Worm (Caenorhabditis elegans) whole organism, L1 larva: Measurements from ENCODE around the gene tmem-184.
A peak's percentile ranks its signal among the peaks of the same experiment; 100 is the strongest.

ENCODE experiments used
- C34B4.2 ChIP-seq: sonication (generic microtip); optimal IDR thresholded peaks from 2 replicates; lab custom pipeline; 2017; ENCODE audit warnings: mild to moderate bottlenecking, missing genetic modification characterization, missing compliant biosample characterization
- Y116A8C.19 ChIP-seq: sonication (generic microtip); optimal IDR thresholded peaks from 2 replicates; lab custom pipeline; 2016; ENCODE audit warnings: missing compliant biosample characterization, missing genetic modification characterization, borderline replicate concordance
- aha-1 ChIP-seq: fragments of 150-350 bp; optimal IDR thresholded peaks from 2 replicates; lab custom pipeline; 2014; ENCODE audit warnings: missing biosample characterization, missing genetic modification characterization
- alr-1 ChIP-seq: fragments of 200-800 bp; sonication (Bioruptor generic); optimal IDR thresholded peaks from 2 replicates; lab custom pipeline; 2018; ENCODE audit warnings: borderline replicate concordance, mild to moderate bottlenecking, missing genetic modification characterization, missing compliant biosample characterization
- aly-2 ChIP-seq: fragments of 150-350 bp; optimal IDR thresholded peaks from 2 replicates; lab custom pipeline; 2014; ENCODE audit warnings: missing biosample characterization, missing genetic modification characterization
- ama-1 ChIP-seq: fragments of 150-350 bp; optimal IDR thresholded peaks from 2 replicates; lab custom pipeline; 2014
- blmp-1 ChIP-seq: fragments of 150-350 bp; optimal IDR thresholded peaks from 2 replicates; lab custom pipeline; 2014; ENCODE audit warnings: missing biosample characterization, missing genetic modification characterization
- ceh-63 ChIP-seq: fragments of 200-800 bp; sonication (Bioruptor generic); optimal IDR thresholded peaks from 2 replicates; lab custom pipeline; 2018; ENCODE audit warnings: mild to moderate bottlenecking, missing genetic modification characterization, missing compliant biosample characterization
- ceh-82 ChIP-seq, 3 experiments: fragments of 150-350 bp in 1 of 3; sonication (generic microtip) in 2 of 3; optimal IDR thresholded peaks; 2 replicates each; lab custom pipeline; 2014 to 2017; ENCODE audit warnings: missing biosample characterization in 3 of 3, missing genetic modification characterization in 3 of 3
- ceh-88 ChIP-seq: fragments of 200-800 bp; sonication (Bioruptor generic); IDR thresholded peaks from 2 replicates; pipeline ENCODE4 v1.3.6; 2022; ENCODE audit warnings: missing genetic modification characterization, missing compliant biosample characterization
- dpl-1 ChIP-seq, 3 experiments: fragments of 150-350 bp in 2 of 3; sonication (generic microtip) in 1 of 3; optimal IDR thresholded peaks; 2 replicates each; lab custom pipeline; 2014 to 2017; ENCODE audit warnings: missing biosample characterization in 3 of 3, missing genetic modification characterization in 3 of 3, missing genetic modification reagents in 3 of 3
- dsc-1 ChIP-seq: sonication (generic microtip); optimal IDR thresholded peaks from 2 replicates; lab custom pipeline; 2016; ENCODE audit warnings: mild to moderate bottlenecking, missing genetic modification characterization, missing compliant biosample characterization
- efl-3 ChIP-seq: fragments of 200-800 bp; sonication (Bioruptor generic); optimal IDR thresholded peaks from 2 replicates; lab custom pipeline; 2018; ENCODE audit warnings: mild to moderate bottlenecking, missing genetic modification characterization, missing compliant biosample characterization
- egl-27 ChIP-seq, 2 experiments: fragments of 150-350 bp in 1 of 2; sonication (generic microtip); optimal IDR thresholded peaks; 3 replicates each; lab custom pipeline; 2017 to 2018; ENCODE audit warnings: missing biosample characterization in 2 of 2, missing genetic modification characterization in 2 of 2, missing genetic modification reagents in 2 of 2
- fkh-10 ChIP-seq: sonication (generic microtip); optimal IDR thresholded peaks from 2 replicates; lab custom pipeline; 2017; ENCODE audit warnings: missing biosample characterization, missing genetic modification reagents, missing genetic modification characterization
- hlh-4 ChIP-seq: sonication (generic microtip); optimal IDR thresholded peaks from 2 replicates; lab custom pipeline; 2016; ENCODE audit warnings: mild to moderate bottlenecking, missing genetic modification characterization, missing compliant biosample characterization
- hpl-2 ChIP-seq: fragments of 150-350 bp; optimal IDR thresholded peaks from 2 replicates; lab custom pipeline; 2014; ENCODE audit warnings: missing biosample characterization, missing genetic modification reagents, missing genetic modification characterization
- irx-1 ChIP-seq: sonication (generic microtip); optimal IDR thresholded peaks from 2 replicates; lab custom pipeline; 2016; ENCODE audit warnings: missing genetic modification characterization, missing compliant biosample characterization
- jun-1 ChIP-seq: fragments of 150-350 bp; optimal IDR thresholded peaks from 2 replicates; lab custom pipeline; 2014; ENCODE audit warnings: missing biosample characterization, missing genetic modification reagents, missing genetic modification characterization
- lin-13 ChIP-seq: fragments of 150-350 bp; optimal IDR thresholded peaks from 2 replicates; lab custom pipeline; 2014; ENCODE audit warnings: missing biosample characterization, missing genetic modification reagents, missing genetic modification characterization
- lin-14 ChIP-seq: fragments of 200-800 bp; sonication (Bioruptor generic); optimal IDR thresholded peaks from 2 replicates; lab custom pipeline; 2018; ENCODE audit warnings: mild to moderate bottlenecking, missing genetic modification characterization, moderate library complexity, missing compliant biosample characterization
- lin-35 ChIP-seq, 2 experiments: fragments of 150-350 bp; optimal IDR thresholded peaks; 2 replicates each; lab custom pipeline; 2014; ENCODE audit warnings: missing biosample characterization in 2 of 2, missing genetic modification characterization in 2 of 2, missing genetic modification reagents in 2 of 2
- lin-39 ChIP-seq: fragments of 150-350 bp; optimal IDR thresholded peaks from 2 replicates; lab custom pipeline; 2014; ENCODE audit warnings: missing biosample characterization, missing genetic modification reagents, missing genetic modification characterization
- lir-3 ChIP-seq: sonication (generic microtip); optimal IDR thresholded peaks from 2 replicates; lab custom pipeline; 2016; ENCODE audit warnings: mild to moderate bottlenecking, missing genetic modification characterization, moderate library complexity, missing compliant biosample characterization; ENCODE audit not compliant: poor library complexity
- mab-9 ChIP-seq: fragments of 200-800 bp; sonication (Bioruptor generic); IDR thresholded peaks from 2 replicates; pipeline ENCODE4 v1.3.6; 2022; ENCODE audit warnings: missing genetic modification reagents, missing genetic modification characterization, missing compliant biosample characterization
- mef-2 ChIP-seq: fragments of 150-350 bp; optimal IDR thresholded peaks from 2 replicates; lab custom pipeline; 2014; ENCODE audit warnings: missing biosample characterization, missing genetic modification characterization
- mep-1 ChIP-seq: fragments of 150-350 bp; optimal IDR thresholded peaks from 2 replicates; lab custom pipeline; 2014; ENCODE audit warnings: missing biosample characterization, missing genetic modification characterization
- nhr-11 ChIP-seq: fragments of 150-350 bp; optimal IDR thresholded peaks from 2 replicates; lab custom pipeline; 2014; ENCODE audit warnings: missing biosample characterization, missing genetic modification characterization
- nhr-12 ChIP-seq: sonication (generic microtip); optimal IDR thresholded peaks from 2 replicates; lab custom pipeline; 2017; ENCODE audit warnings: missing biosample characterization, missing genetic modification characterization
- nhr-19 ChIP-seq: fragments of 200-800 bp; sonication (Bioruptor generic); conservative IDR thresholded peaks from 2 replicates; pipeline ENCODE4 v1.3.6; 2022; ENCODE audit warnings: missing genetic modification characterization, missing compliant biosample characterization
- nhr-20 ChIP-seq: sonication (generic microtip); optimal IDR thresholded peaks from 2 replicates; lab custom pipeline; 2016; ENCODE audit warnings: mild to moderate bottlenecking, missing genetic modification characterization, missing compliant biosample characterization
- nhr-28 ChIP-seq: fragments of 150-350 bp; optimal IDR thresholded peaks from 2 replicates; lab custom pipeline; 2014; ENCODE audit warnings: missing biosample characterization, missing genetic modification characterization
- nhr-71 ChIP-seq: sonication (generic microtip); optimal IDR thresholded peaks from 2 replicates; lab custom pipeline; 2016; ENCODE audit warnings: mild to moderate bottlenecking, missing genetic modification characterization, moderate library complexity, missing compliant biosample characterization
- nhr-76 ChIP-seq: sonication (generic microtip); optimal IDR thresholded peaks from 2 replicates; lab custom pipeline; 2017; ENCODE audit warnings: missing biosample characterization, missing genetic modification characterization
- nhr-77 ChIP-seq: fragments of 150-350 bp; optimal IDR thresholded peaks from 2 replicates; lab custom pipeline; 2014; ENCODE audit warnings: missing biosample characterization, missing genetic modification characterization
- nhr-84 ChIP-seq: sonication (generic microtip); optimal IDR thresholded peaks from 2 replicates; lab custom pipeline; 2017; ENCODE audit warnings: missing biosample characterization, missing genetic modification characterization
- nhr-85 ChIP-seq: sonication (generic microtip); peaks from one replicate; lab custom pipeline; 2016; ENCODE audit warnings: missing genetic modification characterization, inconsistent platforms, missing compliant biosample characterization
- pag-3 ChIP-seq: sonication (generic microtip); optimal IDR thresholded peaks from 2 replicates; lab custom pipeline; 2017; ENCODE audit warnings: missing genetic modification characterization, mild to moderate bottlenecking, missing compliant biosample characterization, antibody characterized with exemption, borderline replicate concordance; ENCODE audit not compliant: insufficient read depth
- pax-3 ChIP-seq: fragments of 200-800 bp; sonication (Bioruptor generic); optimal IDR thresholded peaks from 2 replicates; lab custom pipeline; 2018; ENCODE audit warnings: mild to moderate bottlenecking, missing genetic modification characterization, moderate library complexity, missing compliant biosample characterization
- pqm-1 ChIP-seq: sonication (generic microtip); optimal IDR thresholded peaks from 3 replicates; lab custom pipeline; 2017; ENCODE audit warnings: missing biosample characterization, missing genetic modification characterization
- rnt-1 ChIP-seq: sonication (generic microtip); optimal IDR thresholded peaks from 2 replicates; lab custom pipeline; 2016; ENCODE audit warnings: mild to moderate bottlenecking, missing genetic modification characterization, moderate library complexity, missing compliant biosample characterization
- snpc-4 ChIP-seq: fragments of 150-350 bp; optimal IDR thresholded peaks from 2 replicates; lab custom pipeline; 2014; ENCODE audit warnings: missing biosample characterization, missing genetic modification characterization
- snu-23 ChIP-seq: sonication (generic microtip); optimal IDR thresholded peaks from 2 replicates; lab custom pipeline; 2016; ENCODE audit warnings: missing genetic modification characterization, missing compliant biosample characterization
- sox-4 ChIP-seq: sonication (generic microtip); optimal IDR thresholded peaks from 2 replicates; lab custom pipeline; 2016; ENCODE audit warnings: missing genetic modification characterization, missing compliant biosample characterization
- tbx-2 ChIP-seq: sonication (generic microtip); optimal IDR thresholded peaks from 2 replicates; lab custom pipeline; 2016; ENCODE audit warnings: missing genetic modification characterization, missing compliant biosample characterization
- tlp-1 ChIP-seq: fragments of 150-350 bp; optimal IDR thresholded peaks from 2 replicates; lab custom pipeline; 2014; ENCODE audit warnings: missing biosample characterization, missing genetic modification characterization
- unc-62 ChIP-seq: fragments of 150-350 bp; optimal IDR thresholded peaks from 2 replicates; lab custom pipeline; 2014; ENCODE audit warnings: missing biosample characterization, missing genetic modification reagents, missing genetic modification characterization
- unc-86 ChIP-seq: sonication (generic microtip); optimal IDR thresholded peaks from 2 replicates; lab custom pipeline; 2016; ENCODE audit warnings: missing genetic modification characterization, missing compliant biosample characterization
- unc-98 ChIP-seq: fragments of 200-800 bp; sonication (Bioruptor generic); IDR thresholded peaks from 2 replicates; pipeline ENCODE4 v1.3.6; 2022; ENCODE audit warnings: missing genetic modification characterization, missing compliant biosample characterization
- vab-15 ChIP-seq: sonication (generic microtip); optimal IDR thresholded peaks from 2 replicates; lab custom pipeline; 2017; ENCODE audit warnings: missing genotype, mild to moderate bottlenecking, missing genetic modification characterization, missing compliant biosample characterization
- zag-1 ChIP-seq: fragments of 150-350 bp; optimal IDR thresholded peaks from 2 replicates; lab custom pipeline; 2014; ENCODE audit warnings: missing biosample characterization, missing genetic modification characterization
- ztf-11 ChIP-seq, 2 experiments: sonication (generic microtip); optimal IDR thresholded peaks; 2 replicates each; lab custom pipeline; 2016 to 2017; ENCODE audit warnings: missing genetic modification characterization in 2 of 2, missing biosample characterization in 1 of 2, missing compliant biosample characterization in 1 of 2

The tmem-184 gene

ce11 chrX:14746948-14747347 lies 40.3 kb upstream of the tmem-184 start, which contains the start of gene C05G5.2 (continued):
- TF ChIP-seq snpc-4, result peak; percentile 88
- no peak for TF ChIP-seq nhr-84 (tag; lab: Kevin White, UChicago)
- TF ChIP-seq aha-1, result peak; percentile 3
- TF ChIP-seq hpl-2 (GFP tag; lab: Kevin White, UChicago), result peak; percentile 59
- peak; percentile 93 for TF ChIP-seq snu-23 (GFP tag; lab: Kevin White, UChicago)
- peak; percentile 17 for TF ChIP-seq mef-2 (tag; lab: Kevin White, UChicago)
- TF ChIP-seq pqm-1 (tag; lab: Kevin White, UChicago), result no peak
- TF ChIP-seq ceh-88 (GFP tag; lab: Robert Waterston, UW), result no peak; the same call in 1 of the 2 replicates
- no peak for TF ChIP-seq aly-2 (tag; lab: Kevin White, UChicago)
- TF ChIP-seq sox-4, result peak; percentile 5
- peak; percentile 71 to 87 for TF ChIP-seq lin-35 (GFP tag; optimal IDR thresholded peaks at IDR 0.05; lab: Kevin White, UChicago)
- TF ChIP-seq ama-1 (lab: Kevin White, UChicago), result no peak
- TF ChIP-seq nhr-28 (tag; lab: Kevin White, UChicago), result no peak
- peak in 1 of 2 experiments; percentile 4 for TF ChIP-seq ztf-11 (tag; optimal IDR thresholded peaks at IDR 0.05; lab: Kevin White, UChicago)
- TF ChIP-seq pag-3 (tag; lab: Kevin White, UChicago), result peak; percentile 42
- TF ChIP-seq unc-98 (GFP tag; lab: Robert Waterston, UW), result no peak
- TF ChIP-seq pax-3 (tag; lab: Kevin White, UChicago), result peak; percentile 59
- TF ChIP-seq blmp-1 (tag; lab: Kevin White, UChicago), result peak; percentile 85
- no peak for TF ChIP-seq unc-62 (GFP tag; lab: Kevin White, UChicago)
- no peak for TF ChIP-seq nhr-11 (tag; lab: Kevin White, UChicago)
- TF ChIP-seq tbx-2 (tag; lab: Kevin White, UChicago), result peak; percentile 84
- TF ChIP-seq C34B4.2, result no peak
- peak; percentile 83 for TF ChIP-seq lin-13 (GFP tag; lab: Kevin White, UChicago)
- peak; percentile 77 for TF ChIP-seq unc-86 (tag; lab: Kevin White, UChicago)
- TF ChIP-seq ceh-82 (tag; optimal IDR thresholded peaks at IDR 0.05; lab: Kevin White, UChicago), result peak; percentile 77 to 94 (median 78)
- peak; percentile 71 for TF ChIP-seq lir-3 (tag; lab: Kevin White, UChicago)
- TF ChIP-seq Y116A8C.19, result no peak
- peak; percentile 92 for TF ChIP-seq nhr-20
- TF ChIP-seq zag-1 (tag; lab: Kevin White, UChicago), result no peak
- TF ChIP-seq mep-1 (tag; lab: Kevin White, UChicago), result peak; percentile 95
- TF ChIP-seq ceh-63 (GFP tag; lab: Kevin White, UChicago), result no peak
- TF ChIP-seq tlp-1, result no peak
- TF ChIP-seq vab-15, result peak; percentile 61
- TF ChIP-seq egl-27 (tag; optimal IDR thresholded peaks at IDR 0.05; lab: Kevin White, UChicago), result no peak
- peak; percentile 64 to 81 (median 72) for TF ChIP-seq dpl-1 (GFP tag; optimal IDR thresholded peaks at IDR 0.05; lab: Kevin White, UChicago)
- TF ChIP-seq jun-1, result peak; percentile 80
- no peak for TF ChIP-seq nhr-76 (tag; lab: Kevin White, UChicago)
- TF ChIP-seq efl-3 (GFP tag; lab: Kevin White, UChicago), result no peak
- TF ChIP-seq fkh-10 (GFP tag; lab: Kevin White, UChicago), result peak; percentile 66
- TF ChIP-seq nhr-77, result peak; percentile 70
- TF ChIP-seq lin-39 (tag; lab: Kevin White, UChicago), result no peak
- no peak for TF ChIP-seq hlh-4
- TF ChIP-seq alr-1, result no peak
- TF ChIP-seq lin-14, result peak; percentile 98
- TF ChIP-seq nhr-12 (tag; lab: Kevin White, UChicago), result no peak
- TF ChIP-seq rnt-1 (tag; lab: Kevin White, UChicago), result peak; percentile 84
- peak; percentile 57 for TF ChIP-seq irx-1
- TF ChIP-seq nhr-71, result peak; percentile 90
- TF ChIP-seq nhr-85 (tag; lab: Kevin White, UChicago), result peak; percentile 90
- no peak for TF ChIP-seq mab-9 (GFP tag; lab: Robert Waterston, UW)
- peak; percentile 43 for TF ChIP-seq dsc-1
- TF ChIP-seq nhr-19 (GFP tag; lab: Robert Waterston, UW), result peak; percentile 74
